Worm (Caenorhabditis elegans) whole organism, L4 larva: ENCODE measurements around the gene pqm-1.

Experiments used
- F26F4.8 ChIP-seq: fragments of 200-800 bp; sonication (Bioruptor generic); conservative IDR thresholded peaks from 2 replicates; pipeline ENCODE4 v1.3.6; 2022; ENCODE audit warnings: missing genetic modification characterization, missing compliant biosample characterization
- F49E8.2 ChIP-seq: sonication (generic microtip); optimal IDR thresholded peaks from 2 replicates; lab custom pipeline; 2016; ENCODE audit warnings: missing compliant biosample characterization, mild to moderate bottlenecking, missing genetic modification characterization, borderline replicate concordance
- Y75B8A.6 ChIP-seq: fragments of 200-800 bp; sonication (Bioruptor generic); IDR thresholded peaks from 2 replicates; pipeline ENCODE4 v1.3.6; 2022; ENCODE audit warnings: missing genetic modification reagents, missing genetic modification characterization, missing compliant biosample characterization
- ZK546.5 ChIP-seq, 2 experiments: sonication (generic microtip); optimal IDR thresholded peaks; 2 replicates each; lab custom pipeline; 2017; ENCODE audit warnings: missing biosample characterization in 2 of 2, missing genetic modification characterization in 2 of 2
- aha-1 ChIP-seq: fragments of 150-350 bp; peaks from one replicate; lab custom pipeline; 2014; ENCODE audit warnings: missing biosample characterization, missing genetic modification characterization
- aly-2 ChIP-seq: sonication (generic microtip); optimal IDR thresholded peaks from 2 replicates; lab custom pipeline; 2018; ENCODE audit warnings: missing biosample characterization, missing genetic modification characterization
- ceh-20 ChIP-seq: fragments of 200-800 bp; sonication (Bioruptor generic); IDR thresholded peaks from 2 replicates; pipeline ENCODE4 v1.3.6; 2022; ENCODE audit warnings: missing genetic modification reagents, missing genetic modification characterization, missing compliant biosample characterization
- ceh-62 ChIP-seq: sonication (generic microtip); optimal IDR thresholded peaks from 2 replicates; lab custom pipeline; 2017; ENCODE audit warnings: missing biosample characterization, missing genetic modification characterization
- daf-16 ChIP-seq, 3 experiments: sonication (generic microtip); optimal IDR thresholded peaks; 2 replicates each; lab custom pipeline; 2016 to 2017; ENCODE audit warnings: missing genetic modification characterization in 3 of 3, missing genetic modification reagents in 3 of 3, mild to moderate bottlenecking in 2 of 3, missing compliant biosample characterization in 2 of 3, missing biosample characterization in 1 of 3, moderate library complexity in 1 of 3
- daf-19 ChIP-seq: fragments of 200-800 bp; sonication (Bioruptor generic); conservative IDR thresholded peaks from 2 replicates; pipeline ENCODE4 v1.3.6; 2022; ENCODE audit warnings: missing genetic modification characterization, missing compliant biosample characterization
- daf-8 ChIP-seq: fragments of 200-800 bp; sonication (Bioruptor generic); IDR thresholded peaks from 2 replicates; pipeline ENCODE4 v1.3.6; 2022; ENCODE audit warnings: missing genetic modification characterization, missing compliant biosample characterization
- dve-1 ChIP-seq: sonication (generic microtip); optimal IDR thresholded peaks from 2 replicates; lab custom pipeline; 2017; ENCODE audit warnings: antibody characterized with exemption, mild to moderate bottlenecking, missing genetic modification characterization, missing compliant biosample characterization; ENCODE audit not compliant: insufficient read depth
- hif-1 ChIP-seq, 2 experiments: sonication (generic microtip); optimal IDR thresholded peaks; 2 replicates each; lab custom pipeline; 2016 to 2017; ENCODE audit warnings: missing compliant biosample characterization in 2 of 2, missing genetic modification characterization in 2 of 2, missing genetic modification reagents in 2 of 2, missing genotype in 2 of 2, mild to moderate bottlenecking in 1 of 2
- hlh-11 ChIP-seq: fragments of 200-800 bp; sonication (Bioruptor generic); optimal IDR thresholded peaks from 2 replicates; lab custom pipeline; 2018; ENCODE audit warnings: mild to moderate bottlenecking, missing genetic modification characterization, missing compliant biosample characterization
- hlh-30 ChIP-seq: sonication (generic microtip); optimal IDR thresholded peaks from 2 replicates; lab custom pipeline; 2017; ENCODE audit warnings: antibody characterized with exemption, mild to moderate bottlenecking, missing genetic modification characterization, missing compliant biosample characterization; ENCODE audit not compliant: insufficient read depth
- hmg-1.1 ChIP-seq: fragments of 200-800 bp; sonication (Bioruptor generic); IDR thresholded peaks from 2 replicates; pipeline ENCODE4 v1.3.6; 2022; ENCODE audit warnings: missing genetic modification reagents, missing genetic modification characterization, missing compliant biosample characterization
- lin-38 ChIP-seq: fragments of 200-800 bp; sonication (Bioruptor generic); IDR thresholded peaks from 2 replicates; pipeline ENCODE4 v1.3.6; 2022; ENCODE audit warnings: missing genetic modification reagents, missing genetic modification characterization, missing compliant biosample characterization
- lin-39 ChIP-seq: fragments of 150-350 bp; optimal IDR thresholded peaks from 2 replicates; lab custom pipeline; 2014; ENCODE audit warnings: missing biosample characterization, missing genetic modification reagents, missing genetic modification characterization
- lir-3 ChIP-seq: sonication (generic microtip); optimal IDR thresholded peaks from 2 replicates; lab custom pipeline; 2016; ENCODE audit warnings: mild to moderate bottlenecking, missing genetic modification characterization, missing compliant biosample characterization
- lsy-2 ChIP-seq, 2 experiments: fragments of 150-350 bp in 1 of 2; sonication (generic microtip) in 1 of 2; optimal IDR thresholded peaks; 2 replicates each; lab custom pipeline; 2014 to 2017; ENCODE audit warnings: missing biosample characterization in 2 of 2, missing genetic modification characterization in 2 of 2
- mdl-1 ChIP-seq, 2 experiments: fragments of 150-350 bp in 1 of 2; sonication (generic microtip) in 1 of 2; optimal IDR thresholded peaks; 2 replicates each; lab custom pipeline; 2014 to 2017; ENCODE audit warnings: missing biosample characterization in 2 of 2, missing genetic modification characterization in 2 of 2
- mdt-29 ChIP-seq: fragments of 200-800 bp; sonication (Bioruptor generic); IDR thresholded peaks from 2 replicates; pipeline ENCODE4 v1.3.6; 2022; ENCODE audit warnings: missing genetic modification reagents, missing genetic modification characterization, missing compliant biosample characterization
- mep-1 ChIP-seq: fragments of 150-350 bp; sonication (generic microtip); optimal IDR thresholded peaks from 3 replicates; lab custom pipeline; 2014; ENCODE audit warnings: missing biosample characterization, missing genetic modification characterization
- mes-2 ChIP-seq: sonication (generic microtip); optimal IDR thresholded peaks from 2 replicates; lab custom pipeline; 2016; ENCODE audit warnings: missing genotype, mild to moderate bottlenecking, missing genetic modification characterization, missing compliant biosample characterization; ENCODE audit not compliant: poor library complexity, severe bottlenecking
- mxl-2 ChIP-seq: fragments of 200-800 bp; sonication (Bioruptor generic); conservative IDR thresholded peaks from 2 replicates; pipeline ENCODE4 v1.3.6; 2022; ENCODE audit warnings: missing genetic modification reagents, missing genetic modification characterization, missing compliant biosample characterization
- nhr-25 ChIP-seq: sonication (generic microtip); optimal IDR thresholded peaks from 2 replicates; lab custom pipeline; 2017; ENCODE audit warnings: missing genetic modification characterization, mild to moderate bottlenecking, missing compliant biosample characterization, antibody characterized with exemption, moderate library complexity, borderline replicate concordance; ENCODE audit not compliant: insufficient read depth
- nhr-28 ChIP-seq: fragments of 150-350 bp; optimal IDR thresholded peaks from 2 replicates; lab custom pipeline; 2014; ENCODE audit warnings: missing biosample characterization, missing genetic modification characterization
- nhr-6 ChIP-seq: fragments of 150-350 bp; optimal IDR thresholded peaks from 2 replicates; lab custom pipeline; 2014; ENCODE audit warnings: missing biosample characterization, missing genetic modification characterization
- nhr-76 ChIP-seq: fragments of 150-350 bp; optimal IDR thresholded peaks from 2 replicates; lab custom pipeline; 2014; ENCODE audit warnings: missing biosample characterization, missing genetic modification characterization
- nhr-77 ChIP-seq: fragments of 150-350 bp; optimal IDR thresholded peaks from 2 replicates; lab custom pipeline; 2014; ENCODE audit warnings: missing biosample characterization, missing genetic modification characterization
- skn-1 ChIP-seq: fragments of 150-350 bp; optimal IDR thresholded peaks from 2 replicates; lab custom pipeline; 2014; ENCODE audit warnings: missing biosample characterization, missing genetic modification characterization
- unc-130 ChIP-seq: sonication (generic microtip); optimal IDR thresholded peaks from 2 replicates; lab custom pipeline; 2016; ENCODE audit warnings: missing genetic modification reagents, missing genetic modification characterization, missing compliant biosample characterization
- unc-62 ChIP-seq, 3 experiments: fragments of 150-350 bp in 1 of 3; sonication (generic microtip); optimal IDR thresholded peaks in 2 of 3; peaks in 1 of 3; 1 replicate in 1 of 3; 2 replicates in 2 of 3; lab custom pipeline; 2014 to 2017; ENCODE audit warnings: missing biosample characterization in 3 of 3, missing genetic modification characterization in 3 of 3, missing genetic modification reagents in 3 of 3, missing genotype in 1 of 3

The pqm-1 gene

DNA sequence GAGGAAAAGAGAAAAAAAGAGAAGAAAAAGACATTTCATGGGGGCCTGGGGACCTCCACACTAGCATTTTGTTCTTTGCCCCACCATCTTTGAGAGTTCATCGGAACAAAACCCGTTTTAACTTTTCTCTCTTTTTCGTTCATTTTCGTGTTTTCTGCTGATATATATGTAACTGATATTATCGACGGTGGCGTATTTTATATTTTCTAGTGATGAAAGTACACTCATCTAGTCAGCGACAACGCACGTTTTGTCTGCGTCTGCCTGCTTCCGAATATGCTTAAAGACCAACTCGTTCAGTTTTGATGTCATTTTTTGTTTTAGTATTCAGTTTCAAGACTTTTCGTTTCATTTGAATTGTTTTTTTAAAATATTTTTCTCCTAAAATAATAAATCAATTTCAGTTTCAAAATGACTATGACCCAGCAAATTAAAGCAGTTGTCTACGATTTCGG lies 28.9 kb upstream of the pqm-1 start, which contains the start of gene bigr-1 (continued):
- no peak for TF ChIP-seq lir-3 (tag; lab: Kevin White, UChicago)
- no peak for TF ChIP-seq daf-8
- TF ChIP-seq daf-16 (GFP tag; optimal IDR thresholded peaks at IDR 0.05; lab: Kevin White, UChicago), result no peak
- peak; percentile 18 for TF ChIP-seq daf-16 (tag; optimal IDR thresholded peaks at IDR 0.05; lab: Kevin White, UChicago)
- no peak for TF ChIP-seq ZK546.5 (tag; optimal IDR thresholded peaks at IDR 0.05; lab: Kevin White, UChicago)
- TF ChIP-seq ceh-20 (GFP tag; lab: Robert Waterston, UW), result no peak
- TF ChIP-seq hlh-11, result peak; percentile 47
- peak; percentile 78 for TF ChIP-seq aha-1 (tag; lab: Kevin White, UChicago)
- peak in 1 of 2 experiments; percentile 2 for TF ChIP-seq lsy-2 (tag; optimal IDR thresholded peaks at IDR 0.05; lab: Kevin White, UChicago)
- TF ChIP-seq nhr-25, result no peak

DNA sequence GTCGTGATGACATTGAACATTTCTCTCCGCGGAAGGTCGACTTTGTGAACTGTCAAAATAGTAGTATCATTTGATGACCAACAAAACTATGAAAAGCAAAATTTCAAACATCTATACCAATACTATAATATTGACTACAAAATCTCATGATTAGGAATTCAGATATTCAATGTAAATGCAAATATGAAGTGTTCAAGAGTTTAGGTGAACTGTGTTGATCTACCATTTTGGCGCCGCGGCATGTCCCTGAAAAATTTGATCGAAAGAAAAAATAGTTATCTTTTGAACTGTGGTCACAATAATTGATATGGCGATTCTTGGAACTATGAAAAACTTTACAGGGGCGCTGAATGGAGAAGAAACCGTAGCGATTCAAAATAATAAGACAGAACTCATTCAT lies 26.3 kb upstream of the pqm-1 start:
- TF ChIP-seq unc-62 (GFP tag; optimal IDR thresholded peaks at IDR 0.05 in 1 of 2; lab: Kevin White, UChicago) (peak in 1 of 2 experiments; percentile 68), unc-62 (tag; optimal IDR thresholded peaks at IDR 0.05; lab: Kevin White, UChicago) (no peak), nhr-28 (tag; lab: Kevin White, UChicago) (peak; percentile 44), F49E8.2 (no peak)

DNA sequence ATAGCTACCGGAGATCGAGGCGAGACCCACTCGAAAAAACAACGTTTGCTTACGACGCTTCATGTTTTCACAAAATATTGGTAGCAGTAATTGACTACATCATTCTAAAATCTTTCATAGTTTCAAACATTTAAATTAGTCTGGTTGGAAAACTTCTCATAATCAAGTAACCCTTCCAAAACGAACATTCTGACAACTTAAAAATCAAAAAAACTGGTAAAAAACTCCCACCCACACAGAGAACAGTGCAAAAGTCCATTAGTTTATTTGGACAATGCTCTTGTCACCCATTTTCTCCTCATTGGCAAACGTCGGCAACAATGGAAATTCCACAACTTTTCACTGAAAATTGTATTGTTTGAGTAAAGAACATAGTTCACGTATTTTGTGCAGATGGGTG lies 25.0 kb upstream of the pqm-1 start, which contains the start of gene F37H8.6:
TSS of gene F37H8.6 (minus strand) at position 101 of the 400 bp plus-strand sequence.
- TF ChIP-seq aha-1 (tag; lab: Kevin White, UChicago), result peak; percentile 62
- TF ChIP-seq nhr-76 (tag; lab: Kevin White, UChicago), result no peak

DNA sequence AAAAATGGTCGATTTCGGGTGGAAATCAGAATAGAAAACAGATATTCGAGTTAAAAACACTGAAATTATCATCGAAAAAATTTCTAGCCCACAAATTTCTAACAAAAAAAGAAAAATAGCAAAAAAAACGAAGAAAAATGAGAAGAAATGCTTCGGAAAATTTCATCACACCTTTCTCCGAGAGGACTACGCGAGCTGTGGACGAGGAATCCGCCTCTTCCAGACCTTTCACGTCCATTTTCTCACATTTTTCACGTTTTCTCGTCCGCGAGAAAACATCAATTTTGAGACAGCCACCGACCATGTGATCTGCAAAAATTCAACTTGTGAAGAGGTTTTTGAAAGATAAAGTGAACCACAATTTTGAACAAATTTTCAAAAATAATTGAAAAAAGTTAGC lies 24.0 kb upstream of the pqm-1 start:
- TF ChIP-seq lsy-2 (tag; optimal IDR thresholded peaks at IDR 0.05; lab: Kevin White, UChicago) (peak in 1 of 2 experiments; percentile 7), aly-2 (tag; lab: Kevin White, UChicago) (no peak), skn-1 (tag; lab: Kevin White, UChicago) (no peak), lin-38 (peak; percentile 52), hif-1 (tag; optimal IDR thresholded peaks at IDR 0.05; lab: Kevin White, UChicago) (peak in 1 of 2 experiments; percentile 51), hlh-30 (tag; lab: Kevin White, UChicago) (peak; percentile 37), ceh-62 (no peak), mes-2 (tag; lab: Kevin White, UChicago) (peak; percentile 90), unc-62 (GFP tag; optimal IDR thresholded peaks at IDR 0.05 in 1 of 2; lab: Kevin White, UChicago) (peak in 1 of 2 experiments; percentile 41), unc-62 (tag; optimal IDR thresholded peaks at IDR 0.05; lab: Kevin White, UChicago) (no peak), aha-1 (tag; lab: Kevin White, UChicago) (peak; percentile 98), mdt-29 (GFP tag; lab: Robert Waterston, UW) (no peak)
- TF ChIP-seq, all 104 proteins: peak for 7

DNA sequence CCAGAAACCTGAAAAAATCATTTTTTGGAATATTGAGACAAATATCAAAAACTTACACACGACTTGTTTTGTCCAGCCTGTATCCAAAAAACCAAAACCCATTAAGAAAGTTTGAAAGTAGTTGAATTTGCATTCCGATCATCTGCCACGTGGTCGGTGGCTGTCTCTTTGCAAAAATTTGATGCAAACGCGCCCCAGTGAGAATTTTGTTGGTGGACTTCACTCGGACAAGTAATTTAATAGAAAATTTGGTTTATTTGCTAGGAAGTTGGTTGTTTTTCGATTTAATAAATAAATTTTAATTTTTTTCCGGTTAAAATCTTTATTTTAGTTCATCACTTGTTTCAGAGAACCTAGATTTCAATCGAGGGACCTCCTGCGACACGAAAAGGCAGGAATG lies 23.0 kb upstream of the pqm-1 start:
- TF ChIP-seq mep-1 (tag; lab: Kevin White, UChicago), result no peak
- TF ChIP-seq hmg-1.1, result no peak
- peak; percentile 87 for TF ChIP-seq lin-38
- TF ChIP-seq lsy-2 (tag; optimal IDR thresholded peaks at IDR 0.05; lab: Kevin White, UChicago), result peak in 1 of 2 experiments; percentile 12
- TF ChIP-seq dve-1, result peak; percentile 13
- peak; percentile 64 for TF ChIP-seq mes-2 (tag; lab: Kevin White, UChicago)
- peak; percentile 8 for TF ChIP-seq nhr-77 (tag; lab: Kevin White, UChicago)
- TF ChIP-seq daf-19 (GFP tag; lab: Robert Waterston, UW), result no peak
- TF ChIP-seq mdl-1 (tag; optimal IDR thresholded peaks at IDR 0.05; lab: Kevin White, UChicago), result peak in 1 of 2 experiments; percentile 21
- TF ChIP-seq lin-39, result no peak
- TF ChIP-seq mxl-2 (GFP tag; lab: Robert Waterston, UW), result no peak
- no peak for TF ChIP-seq nhr-6 (tag; lab: Kevin White, UChicago)
- no peak for TF ChIP-seq unc-130
- no peak for TF ChIP-seq F26F4.8
- TF ChIP-seq Y75B8A.6 (GFP tag; lab: Robert Waterston, UW), result no peak
